Fruit fly (Drosophila melanogaster): ENCODE results near the gene CG14984.

DNA sequence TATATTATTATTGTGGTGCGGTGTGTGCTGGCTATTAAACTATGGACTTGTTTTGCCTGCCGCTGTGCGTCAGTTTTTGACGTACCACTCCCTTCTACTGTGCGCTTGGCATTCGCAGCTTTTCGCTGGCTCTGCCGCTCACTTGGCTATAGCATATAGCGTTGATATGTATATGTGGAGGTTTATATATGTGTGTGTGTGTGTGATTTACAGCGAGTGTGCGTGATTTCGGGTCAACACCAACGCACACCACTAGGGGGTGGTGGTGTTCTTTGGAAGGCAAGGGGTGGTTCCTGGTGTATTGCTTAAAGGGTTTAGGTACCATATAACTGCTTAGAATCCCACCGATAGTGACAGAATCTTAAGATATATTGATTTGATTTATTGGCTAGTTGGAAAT lies 12.3 kb upstream of the CG14984 start, which contains the start of gene CG12605:
- TF ChIP-seq fd96Ca (GFP tag; IDR thresholded peaks at IDR 0.05) (no peak), CG9948 (tag; optimal IDR thresholded peaks at IDR 0.05) (no peak), Pif1B (GFP tag; optimal IDR thresholded peaks at IDR 0.05) (no peak), CG15710 (tag; optimal IDR thresholded peaks at IDR 0.05) (no peak), Ets98B (GFP tag; IDR thresholded peaks at IDR 0.05) (no peak), gl (tag; optimal IDR thresholded peaks at IDR 0.05) (no peak), rn (GFP tag; IDR thresholded peaks at IDR 0.05) (no peak), EcR (GFP tag; optimal IDR thresholded peaks at IDR 0.05) (no peak), CG14655 (GFP tag; optimal IDR thresholded peaks at IDR 0.05) (no peak), CG8301 (tag; optimal IDR thresholded peaks at IDR 0.05) (no peak), D1 (tag; optimal IDR thresholded peaks at IDR 0.05) (no peak), CG32121 (GFP tag; IDR thresholded peaks at IDR 0.05) (no peak), Pif1A (GFP tag; optimal IDR thresholded peaks at IDR 0.05) (no peak)

Measured in whole organism, pupa.